Fruit fly (Drosophila melanogaster): Measurements from ENCODE around the gene CG7322.
A peak's percentile ranks its signal among the peaks of the same experiment; 100 is the strongest.

Gene CG7322

DNA sequence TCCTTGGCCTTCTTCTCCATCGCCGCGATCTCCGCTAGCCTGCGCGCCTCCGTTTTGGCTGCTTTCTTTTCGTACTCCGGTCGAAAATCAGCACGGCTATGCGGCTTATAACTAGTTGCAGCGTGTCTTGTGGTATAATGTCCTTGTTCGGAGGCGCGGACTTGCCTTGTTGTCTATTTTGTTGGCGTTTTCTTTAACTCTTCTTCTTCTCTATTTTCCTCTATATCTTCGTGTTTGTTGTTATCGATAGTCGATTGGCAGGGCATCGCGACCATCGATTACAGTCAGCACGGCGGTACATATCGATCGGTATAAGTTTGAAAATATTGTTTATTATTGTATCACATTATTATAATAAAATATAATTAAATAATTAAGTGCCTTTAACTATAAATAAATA, 35.9 kb upstream of the CG7322 start, which contains the start of gene Flacc:
Flacc (minus strand) TSS at position 204 of the 400 bp plus-strand sequence.
- TF ChIP-seq CG1620 (GFP tag; optimal IDR thresholded peaks at IDR 0.05) = no peak
- TF ChIP-seq bab1 (GFP tag; optimal IDR thresholded peaks at IDR 0.05) = peak; percentile 32

dm6 chrX:18883999-18884671, 26.6 kb upstream of the CG7322 start, which contains the start of gene CG7332:
CG7332 (plus strand) TSS chrX:18884513.
- TF ChIP-seq CG7045 (GFP tag; optimal IDR thresholded peaks at IDR 0.05) (no peak), kay (GFP tag; ENCODE audit: borderline replicate concordance) (peak; percentile 30), CG33017 (tag; optimal IDR thresholded peaks at IDR 0.05) (no peak), CG14711 (tag; optimal IDR thresholded peaks at IDR 0.05) (peak; percentile 77), tj (GFP tag; optimal IDR thresholded peaks at IDR 0.05) (no peak)

DNA sequence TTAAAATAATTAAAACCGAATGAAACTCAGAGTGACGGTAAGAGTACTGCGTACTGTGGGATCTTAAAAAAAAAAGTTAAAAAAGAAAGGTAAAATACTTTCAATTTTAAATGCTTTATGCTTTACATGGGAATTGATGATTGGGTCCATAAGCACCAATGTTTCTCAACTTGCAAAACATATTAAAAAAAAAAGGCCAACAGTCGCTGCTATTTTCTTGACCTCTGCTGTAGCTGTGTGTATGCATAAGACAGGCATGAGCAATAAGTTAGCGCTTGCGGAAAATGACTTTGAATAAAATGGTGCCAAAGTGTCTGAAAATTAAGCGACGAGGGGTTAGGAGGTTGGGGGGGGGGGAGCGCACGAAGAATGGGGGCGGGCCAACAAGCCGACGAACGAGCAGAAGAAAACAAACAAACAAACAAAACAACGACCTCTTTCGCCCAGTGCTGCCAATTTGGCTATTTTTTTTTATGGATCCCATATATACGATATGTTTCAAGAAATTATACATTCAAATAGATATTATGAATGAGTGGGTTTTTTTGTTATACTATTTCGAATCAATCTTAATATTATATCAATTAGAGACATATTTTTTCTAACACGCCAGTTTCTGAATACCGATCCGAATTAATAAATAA, 12.1 kb upstream of the CG7322 start:
- TF ChIP-seq bab1 (GFP tag; optimal IDR thresholded peaks at IDR 0.05) = peak; percentile 31
- TF ChIP-seq Clk (GFP tag; optimal IDR thresholded peaks at IDR 0.05) = no peak

DNA sequence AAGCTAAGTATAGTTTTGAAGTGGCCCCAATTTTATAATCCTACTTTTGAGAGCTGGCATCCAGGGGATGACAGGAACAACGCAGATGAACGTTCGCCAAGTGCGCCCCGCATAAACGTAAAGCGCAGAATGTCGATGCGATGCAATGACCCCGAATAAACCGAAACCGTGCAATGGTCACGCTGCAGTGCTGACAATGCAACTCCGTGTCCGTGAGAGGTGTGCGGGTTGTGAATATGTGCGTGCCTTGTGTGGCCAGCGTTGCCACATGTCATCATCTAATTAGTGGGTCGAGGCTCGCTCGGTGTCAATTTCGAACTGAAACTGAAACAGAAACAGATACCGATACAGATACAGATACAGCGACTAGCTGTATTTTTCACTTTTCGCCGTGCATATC, 10.6 kb upstream of the CG7322 start:
- TF ChIP-seq Clk (GFP tag; optimal IDR thresholded peaks at IDR 0.05) (no peak), bab1 (GFP tag; optimal IDR thresholded peaks at IDR 0.05) (no peak), cic (GFP tag; optimal IDR thresholded peaks at IDR 0.05) (no peak), CG7101 (tag; optimal IDR thresholded peaks at IDR 0.05) (no peak), cnc (optimal IDR thresholded peaks at IDR 0.05) (no peak), tj (GFP tag; optimal IDR thresholded peaks at IDR 0.05) (peak; percentile 83), pad (GFP tag; optimal IDR thresholded peaks at IDR 0.05) (no peak)

dm6 chrX:18866289-18866832, 8.8 kb upstream of the CG7322 start:
- TF ChIP-seq CG7045 (GFP tag; optimal IDR thresholded peaks at IDR 0.05) = no peak
- no peak for TF ChIP-seq CG11617 (GFP tag; optimal IDR thresholded peaks at IDR 0.05)
- TF ChIP-seq toe (GFP tag; optimal IDR thresholded peaks at IDR 0.05) = no peak
- no peak for TF ChIP-seq tj (GFP tag; optimal IDR thresholded peaks at IDR 0.05)
- no peak for TF ChIP-seq kay (GFP tag; ENCODE audit: borderline replicate concordance)

dm6 chrX:18864483-18865358, 7.2 kb upstream of the CG7322 start:
- TF ChIP-seq bab1 (GFP tag; optimal IDR thresholded peaks at IDR 0.05) (no peak), CG7101 (tag; optimal IDR thresholded peaks at IDR 0.05) (no peak), pad (GFP tag; optimal IDR thresholded peaks at IDR 0.05) (peak; percentile 91)

- TF ChIP-seq pad (GFP tag; optimal IDR thresholded peaks at IDR 0.05) (no peak), bab1 (GFP tag; optimal IDR thresholded peaks at IDR 0.05) (peak; percentile 82), tj (GFP tag; optimal IDR thresholded peaks at IDR 0.05) (peak; percentile 72), ovo (GFP tag; optimal IDR thresholded peaks at IDR 0.05) (peak; percentile 12), Clk (GFP tag; optimal IDR thresholded peaks at IDR 0.05) (no peak), Mnt (GFP tag; optimal IDR thresholded peaks at IDR 0.05) (peak; percentile 19)
Measured at dm6 chrX:18863748-18864482, 6.4 kb upstream of the CG7322 start, which contains the start of the genes CG7326 and Dora. CG7326 (minus strand) TSS chrX:18863776. Dora (plus strand) TSS chrX:18863950.

DNA sequence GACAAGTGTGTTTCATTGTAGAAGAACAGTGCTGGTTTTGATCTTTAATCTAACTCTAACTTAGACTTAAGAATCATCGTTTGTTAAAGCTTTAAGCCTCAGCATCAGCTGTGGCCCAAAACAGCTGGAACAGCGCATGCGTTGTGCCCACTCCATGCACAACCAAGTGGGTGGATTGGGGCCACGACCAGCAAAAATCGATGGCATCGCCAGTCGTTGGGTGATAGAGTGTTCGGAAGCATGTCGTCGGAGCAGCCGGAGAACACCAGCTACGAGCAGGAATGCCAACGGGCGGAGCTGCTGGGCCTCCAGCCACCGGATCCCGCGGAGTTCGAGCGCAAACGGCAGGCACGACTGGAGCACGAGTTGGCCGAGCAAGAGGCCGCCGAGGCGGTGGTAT, 2.5 kb upstream of the CG7322 start, which contains the start of gene CG32544:
CG32544 (plus strand) TSS at position 211 of the 400 bp plus-strand sequence.
- no peak for TF ChIP-seq CG7101 (tag; optimal IDR thresholded peaks at IDR 0.05)
- TF ChIP-seq CG1620 (GFP tag; optimal IDR thresholded peaks at IDR 0.05) = no peak
- TF ChIP-seq kay (GFP tag; ENCODE audit: borderline replicate concordance) = no peak
- no peak for TF ChIP-seq CG7045 (GFP tag; optimal IDR thresholded peaks at IDR 0.05)
- TF ChIP-seq CG5204 (GFP tag; optimal IDR thresholded peaks at IDR 0.05) = no peak
- TF ChIP-seq bab1 (GFP tag; optimal IDR thresholded peaks at IDR 0.05) = no peak
- no peak for TF ChIP-seq CG11617 (GFP tag; optimal IDR thresholded peaks at IDR 0.05)
- no peak for TF ChIP-seq CG33017 (tag; optimal IDR thresholded peaks at IDR 0.05)
- TF ChIP-seq CG14711 (tag; optimal IDR thresholded peaks at IDR 0.05) = no peak
- TF ChIP-seq CG12768 (GFP tag; optimal IDR thresholded peaks at IDR 0.05) = no peak
- TF ChIP-seq cnc (optimal IDR thresholded peaks at IDR 0.05) = no peak
- no peak for TF ChIP-seq tj (GFP tag; optimal IDR thresholded peaks at IDR 0.05)

Data from whole organism, adult.